Worm (Caenorhabditis elegans) whole organism, L1 larva: ENCODE results near the gene K05F1.13.

Experiments
- aly-2 ChIP-seq: fragments of 150-350 bp; optimal IDR thresholded peaks from 2 replicates; lab custom pipeline; 2014; ENCODE audit warnings: missing biosample characterization, missing genetic modification characterization
- ceh-82 ChIP-seq, 3 experiments: fragments of 150-350 bp in 1 of 3; sonication (generic microtip) in 2 of 3; optimal IDR thresholded peaks; 2 replicates each; lab custom pipeline; 2014 to 2017; ENCODE audit warnings: missing biosample characterization in 3 of 3, missing genetic modification characterization in 3 of 3
- dsc-1 ChIP-seq: sonication (generic microtip); optimal IDR thresholded peaks from 2 replicates; lab custom pipeline; 2016; ENCODE audit warnings: mild to moderate bottlenecking, missing genetic modification characterization, missing compliant biosample characterization
- mep-1 ChIP-seq: fragments of 150-350 bp; optimal IDR thresholded peaks from 2 replicates; lab custom pipeline; 2014; ENCODE audit warnings: missing biosample characterization, missing genetic modification characterization
- sox-4 ChIP-seq: sonication (generic microtip); optimal IDR thresholded peaks from 2 replicates; lab custom pipeline; 2016; ENCODE audit warnings: missing genetic modification characterization, missing compliant biosample characterization
- unc-130 ChIP-seq: fragments of 150-350 bp; optimal IDR thresholded peaks from 2 replicates; lab custom pipeline; 2017; ENCODE audit warnings: missing biosample characterization, missing genetic modification characterization, inconsistent platforms

- TF ChIP-seq aly-2 (tag; lab: Kevin White, UChicago) = no peak
- TF ChIP-seq mep-1 (tag; lab: Kevin White, UChicago) = no peak
- no peak for TF ChIP-seq ceh-82 (tag; optimal IDR thresholded peaks at IDR 0.05; lab: Kevin White, UChicago)
- no peak for TF ChIP-seq dsc-1 (tag; lab: Kevin White, UChicago)
- no peak for TF ChIP-seq sox-4 (tag; lab: Kevin White, UChicago)
- no peak for TF ChIP-seq unc-130
These were observed 42.5 kb downstream of the K05F1.13 start for ce11 chrII:5831373-5831772.
